Fruit fly (Drosophila melanogaster) whole organism, adult: Measurements from ENCODE around the gene PIG-P.

Experiments used
- CG11617 ChIP-seq: fragments of 200-800 bp; sonication (Bioruptor generic); optimal IDR thresholded peaks from 2 replicates; lab custom pipeline; 2017; ENCODE audit warnings: mild to moderate bottlenecking, missing biosample characterization, missing genetic modification reagents, missing genetic modification characterization
- CG1620 ChIP-seq: fragments of 200-800 bp; sonication (Bioruptor generic); optimal IDR thresholded peaks from 2 replicates; lab custom pipeline; 2016; ENCODE audit warnings: missing biosample characterization, missing genetic modification characterization

- TF ChIP-seq CG1620 (GFP tag; lab: Kevin White, UChicago) (no peak), CG11617 (no peak)
Observed at dm6 chr3R:26075252-26075651, 17.2 kb upstream of the PIG-P start.
